Fruit fly (Drosophila melanogaster) whole organism, embryonic: ENCODE results near the gene Gclm.

ENCODE experiments used
- Awh ChIP-seq: fragments of 200-800 bp; sonication (Bioruptor generic); IDR thresholded peaks from 2 replicates; pipeline ENCODE4, ENCODE4 v1.3.6; 2022; ENCODE audit warnings: missing biosample characterization, missing genetic modification characterization
- BtbVII ChIP-seq: fragments of 200-800 bp; sonication (Bioruptor generic); optimal IDR thresholded peaks from 3 replicates; lab custom pipeline; 2017; ENCODE audit warnings: missing biosample characterization, mild to moderate bottlenecking, missing genetic modification characterization
- CG10147 ChIP-seq: fragments of 200-800 bp; sonication (Bioruptor generic); optimal IDR thresholded peaks from 2 replicates; lab custom pipeline; 2019; ENCODE audit warnings: missing biosample characterization, mild to moderate bottlenecking, missing genetic modification characterization, moderate library complexity
- CG10543 ChIP-seq: fragments of 200-800 bp; sonication (Bioruptor generic); optimal IDR thresholded peaks from 3 replicates; lab custom pipeline; 2017; ENCODE audit warnings: missing biosample characterization, mild to moderate bottlenecking, missing genetic modification characterization, moderate library complexity
- CG10654 ChIP-seq: fragments of 200-800 bp; sonication (Bioruptor generic); optimal IDR thresholded peaks from 2 replicates; lab custom pipeline; 2016; ENCODE audit warnings: missing biosample characterization, missing genetic modification characterization
- CG11695 ChIP-seq: fragments of 200-800 bp; sonication (Bioruptor generic); IDR thresholded peaks from 3 replicates; pipeline ENCODE4 v1.3.6; 2022; ENCODE audit warnings: missing biosample characterization, missing genetic modification characterization
- CG13123 ChIP-seq: fragments of 200-800 bp; sonication (Bioruptor generic); optimal IDR thresholded peaks from 2 replicates; lab custom pipeline; 2016; ENCODE audit warnings: missing biosample characterization, missing genetic modification characterization
- CG13296 ChIP-seq: fragments of 200-800 bp; sonication (Bioruptor generic); optimal IDR thresholded peaks from 3 replicates; lab custom pipeline; 2018; ENCODE audit warnings: missing biosample characterization, mild to moderate bottlenecking, missing genetic modification characterization
- CG15269 ChIP-seq: fragments of 200-800 bp; sonication (Bioruptor generic); optimal IDR thresholded peaks from 2 replicates; lab custom pipeline; 2018; ENCODE audit warnings: missing biosample characterization, mild to moderate bottlenecking, missing genetic modification characterization, moderate library complexity
- CG17186 ChIP-seq: fragments of 200-800 bp; sonication (Bioruptor generic); optimal IDR thresholded peaks from 3 replicates; lab custom pipeline; 2017; ENCODE audit warnings: missing biosample characterization, missing genetic modification reagents, missing genetic modification characterization
- CG3407 ChIP-seq: fragments of 200-800 bp; sonication (Bioruptor generic); optimal IDR thresholded peaks from 2 replicates; lab custom pipeline; 2018; ENCODE audit warnings: missing biosample characterization, mild to moderate bottlenecking, missing genetic modification characterization
- CG3726 ChIP-seq: fragments of 200-800 bp; sonication (Bioruptor generic); IDR thresholded peaks from 3 replicates; pipeline ENCODE4, ENCODE4 v1.3.6; 2022; ENCODE audit warnings: missing biosample characterization, missing genetic modification characterization
- CG4282 ChIP-seq: fragments of 200-800 bp; sonication (Bioruptor generic); optimal IDR thresholded peaks from 2 replicates; lab custom pipeline; 2016; ENCODE audit warnings: missing biosample characterization, missing genetic modification characterization
- CG6854 ChIP-seq: fragments of 200-800 bp; sonication (Bioruptor generic); optimal IDR thresholded peaks from 3 replicates; lab custom pipeline; 2017; ENCODE audit warnings: missing biosample characterization, mild to moderate bottlenecking, missing genetic modification characterization
- CG7271 ChIP-seq: fragments of 200-800 bp; sonication (Bioruptor generic); optimal IDR thresholded peaks from 2 replicates; lab custom pipeline; 2018; ENCODE audit warnings: missing biosample characterization, mild to moderate bottlenecking, missing genetic modification characterization, moderate library complexity
- CG7357 ChIP-seq: fragments of 200-800 bp; sonication (Bioruptor generic); IDR thresholded peaks from 3 replicates; pipeline ENCODE4 v1.3.6; 2022; ENCODE audit warnings: missing biosample characterization, missing genetic modification characterization
- CG8478 ChIP-seq: fragments of >200 bp; optimal IDR thresholded peaks from 2 replicates; lab custom pipeline; 2018
- CG9817 ChIP-seq: fragments of 200-800 bp; sonication (Bioruptor generic); optimal IDR thresholded peaks from 2 replicates; lab custom pipeline; 2018; ENCODE audit warnings: missing biosample characterization, mild to moderate bottlenecking, missing genetic modification characterization, moderate library complexity
- Dad ChIP-seq: fragments of 200-800 bp; sonication (Bioruptor generic); optimal IDR thresholded peaks from 3 replicates; lab custom pipeline; 2016; ENCODE audit warnings: missing biosample characterization, missing genetic modification characterization
- Deaf1 ChIP-seq: fragments of 200-800 bp; optimal IDR thresholded peaks from 3 replicates; lab custom pipeline; 2019; ENCODE audit warnings: missing biosample characterization, mild to moderate bottlenecking, missing genetic modification characterization, moderate library complexity
- HmgD ChIP-seq: fragments of 200-800 bp; sonication (Bioruptor generic); optimal IDR thresholded peaks from 3 replicates; lab custom pipeline; 2016; ENCODE audit warnings: missing biosample characterization, missing genetic modification characterization
- Myb ChIP-seq: fragments of 200-800 bp; sonication (Bioruptor generic); optimal IDR thresholded peaks from 2 replicates; lab custom pipeline; 2016; ENCODE audit warnings: missing biosample characterization, missing genetic modification characterization
- Nf-YA ChIP-seq: fragments of 200-800 bp; sonication (Bioruptor generic); IDR thresholded peaks from 2 replicates; pipeline ENCODE4 v1.3.6; 2022; ENCODE audit warnings: missing biosample characterization, missing genetic modification characterization
- PHDP ChIP-seq: fragments of 200-800 bp; sonication (Bioruptor generic); optimal IDR thresholded peaks from 3 replicates; lab custom pipeline; 2018; ENCODE audit warnings: missing biosample characterization, mild to moderate bottlenecking, missing genetic modification characterization, moderate library complexity
- Sox102F ChIP-seq: fragments of 200-800 bp; sonication (Bioruptor generic); optimal IDR thresholded peaks from 2 replicates; lab custom pipeline; 2018; ENCODE audit warnings: missing biosample characterization, mild to moderate bottlenecking, missing genetic modification characterization, moderate library complexity
- Stat92E ChIP-seq, 3 experiments: fragments of >200 bp in 2 of 3; fragments of 200-800 bp in 1 of 3; sonication (Bioruptor generic) in 1 of 3; optimal IDR thresholded peaks; 2 replicates each; lab custom pipeline; 2017 to 2019; ENCODE audit warnings: missing biosample characterization in 3 of 3, missing genetic modification characterization in 3 of 3, mild to moderate bottlenecking in 1 of 3, moderate library complexity in 1 of 3
- Usf ChIP-seq: fragments of 200-800 bp; sonication (Bioruptor generic); optimal IDR thresholded peaks from 2 replicates; lab custom pipeline; 2017; ENCODE audit warnings: missing genotype, missing biosample characterization, missing genetic modification characterization
- bcd ChIP-seq: fragments of 200-800 bp; sonication (Bioruptor generic); optimal IDR thresholded peaks from 2 replicates; lab custom pipeline; 2017; ENCODE audit warnings: missing biosample characterization, mild to moderate bottlenecking, missing genetic modification characterization
- btn ChIP-seq: fragments of 200-800 bp; sonication (Bioruptor generic); optimal IDR thresholded peaks from 2 replicates; lab custom pipeline; 2016; ENCODE audit warnings: missing biosample characterization, missing genetic modification characterization
- chinmo ChIP-seq: fragments of 200-800 bp; sonication (Bioruptor generic); IDR thresholded peaks from 4 replicates; pipeline ENCODE4 v1.3.6; 2022; ENCODE audit warnings: missing biosample characterization, missing genetic modification characterization; ENCODE audit not compliant: partially characterized antibody
- dm ChIP-seq: fragments of 200-800 bp; sonication (Bioruptor generic); optimal IDR thresholded peaks from 3 replicates; lab custom pipeline; 2016; ENCODE audit warnings: missing biosample characterization, missing genetic modification characterization
- fd3F ChIP-seq: fragments of 200-800 bp; sonication (Bioruptor generic); optimal IDR thresholded peaks from 2 replicates; lab custom pipeline; 2018; ENCODE audit warnings: missing biosample characterization, mild to moderate bottlenecking, missing genetic modification characterization, moderate library complexity
- fru ChIP-seq: fragments of >200 bp; optimal IDR thresholded peaks from 2 replicates; lab custom pipeline; 2017
- gro ChIP-seq: fragments of 200-800 bp; sonication (Bioruptor generic); optimal IDR thresholded peaks from 2 replicates; lab custom pipeline; 2016; ENCODE audit warnings: missing biosample characterization, missing genetic modification characterization
- gsb ChIP-seq: fragments of 200-800 bp; sonication (Bioruptor generic); IDR thresholded peaks from 2 replicates; pipeline ENCODE4 v1.3.6; 2022; ENCODE audit warnings: missing biosample characterization, missing genetic modification characterization
- insv ChIP-seq, 2 experiments: fragments of 200-800 bp; sonication (Bioruptor generic); optimal IDR thresholded peaks; 3 replicates each; lab custom pipeline; 2016 to 2018; ENCODE audit warnings: missing biosample characterization in 2 of 2, missing genetic modification characterization in 2 of 2
- jigr1 ChIP-seq: fragments of 200-800 bp; sonication (Bioruptor generic); IDR thresholded peaks from 3 replicates; pipeline ENCODE4 v1.3.6; 2022; ENCODE audit warnings: missing biosample characterization, missing genetic modification characterization
- kah ChIP-seq: fragments of 200-800 bp; sonication (Bioruptor generic); optimal IDR thresholded peaks from 2 replicates; lab custom pipeline; 2018; ENCODE audit warnings: missing biosample characterization, mild to moderate bottlenecking, missing genetic modification characterization
- lbe ChIP-seq: fragments of 200-800 bp; sonication (Bioruptor generic); optimal IDR thresholded peaks from 2 replicates; lab custom pipeline; 2016; ENCODE audit warnings: missing biosample characterization, mild to moderate bottlenecking, missing genetic modification characterization
- nerfin-1 ChIP-seq: fragments of 200-800 bp; sonication (Bioruptor generic); optimal IDR thresholded peaks from 3 replicates; lab custom pipeline; 2019; ENCODE audit warnings: missing biosample characterization, mild to moderate bottlenecking, missing genetic modification characterization, moderate library complexity
- nom ChIP-seq: fragments of 200-800 bp; sonication (Bioruptor generic); optimal IDR thresholded peaks from 2 replicates; lab custom pipeline; 2017; ENCODE audit warnings: missing biosample characterization, missing genetic modification characterization, mild to moderate bottlenecking, moderate library complexity, missing genetic modification reagents
- pita ChIP-seq: fragments of 200-800 bp; sonication (Bioruptor generic); optimal IDR thresholded peaks from 2 replicates; lab custom pipeline; 2017; ENCODE audit warnings: missing biosample characterization, mild to moderate bottlenecking, missing genetic modification characterization
- pnt ChIP-seq: fragments of 200-800 bp; sonication (Bioruptor generic); optimal IDR thresholded peaks from 3 replicates; lab custom pipeline; 2016; ENCODE audit warnings: missing biosample characterization, missing genetic modification characterization
- salm ChIP-seq: fragments of 200-800 bp; sonication (Bioruptor generic); optimal IDR thresholded peaks from 2 replicates; lab custom pipeline; 2018; ENCODE audit warnings: missing biosample characterization, mild to moderate bottlenecking, missing genetic modification characterization
- sc ChIP-seq, 3 experiments: fragments of >200 bp in 2 of 3; fragments of 200-800 bp in 1 of 3; sonication (Bioruptor generic) in 1 of 3; optimal IDR thresholded peaks; 2 replicates in 2 of 3; 3 replicates in 1 of 3; lab custom pipeline; 2017; ENCODE audit warnings: mild to moderate bottlenecking in 1 of 3, missing biosample characterization in 1 of 3, missing genetic modification characterization in 1 of 3, missing genetic modification reagents in 1 of 3
- sens-2 ChIP-seq: fragments of 200-800 bp; sonication (Bioruptor generic); IDR thresholded peaks from 2 replicates; pipeline ENCODE4 v1.3.6; 2022; ENCODE audit warnings: missing biosample characterization, missing genetic modification characterization
- seq ChIP-seq: fragments of 200-800 bp; sonication (Bioruptor generic); IDR thresholded peaks from 2 replicates; pipeline ENCODE4 v1.3.6; 2022; ENCODE audit warnings: missing biosample characterization, missing genetic modification characterization
- usp ChIP-seq: fragments of >200 bp; optimal IDR thresholded peaks from 2 replicates; lab custom pipeline; 2017; ENCODE audit warnings: missing biosample characterization, missing genetic modification characterization
- zen ChIP-seq: fragments of 200-800 bp; sonication (Bioruptor generic); optimal IDR thresholded peaks from 3 replicates; lab custom pipeline; 2018; ENCODE audit warnings: missing biosample characterization, mild to moderate bottlenecking, missing genetic modification characterization, moderate library complexity
- zen2 ChIP-seq: fragments of 200-800 bp; sonication (Bioruptor generic); IDR thresholded peaks from 3 replicates; pipeline ENCODE4 v1.3.6; 2022; ENCODE audit warnings: missing biosample characterization, missing genetic modification characterization; ENCODE audit not compliant: partially characterized antibody

Gclm gene

dm6 chr3R:22686336-22686874 lies at the start of gene Gclm, which contains the start of gene CG17625 (continued):
- TF ChIP-seq PHDP (tag; lab: Kevin White, UChicago) (peak; percentile 50), sc (optimal IDR thresholded peaks at IDR 0.05; lab: Kevin White, UChicago) (no peak), sc (GFP tag; optimal IDR thresholded peaks at IDR 0.05; lab: Kevin White, UChicago) (no peak), Stat92E (GFP tag; optimal IDR thresholded peaks at IDR 0.05; lab: Kevin White, UChicago) (peak in 1 of 3 experiments; percentile 72), CG10543 (GFP tag; lab: Kevin White, UChicago) (peak; percentile 31), CG13123 (GFP tag; lab: Kevin White, UChicago) (no peak), salm (tag; lab: Kevin White, UChicago) (no peak), CG6854 (GFP tag; lab: Kevin White, UChicago) (peak; percentile 59), CG10147 (GFP tag; lab: Kevin White, UChicago) (peak; percentile 27), HmgD (GFP tag; lab: Kevin White, UChicago) (peak; percentile 25), CG10654 (GFP tag; lab: Kevin White, UChicago) (peak; percentile 22), lbe (GFP tag; lab: Kevin White, UChicago) (peak; percentile 24), Myb (peak; percentile 89), sens-2 (no peak), nerfin-1 (peak; percentile 37), CG13296 (GFP tag; lab: Kevin White, UChicago) (peak; percentile 76), pita (GFP tag; lab: Kevin White, UChicago) (no peak), nom (GFP tag; lab: Kevin White, UChicago) (no peak), CG7271 (no peak), Deaf1 (tag; lab: Kevin White, UChicago) (peak; percentile 46), CG8478 (no peak), btn (GFP tag; lab: Kevin White, UChicago) (no peak), CG17186 (GFP tag; lab: Kevin White, UChicago) (peak; percentile 34), Usf (GFP tag; lab: Kevin White, UChicago) (no peak), CG11695 (no peak), CG9817 (tag; lab: Kevin White, UChicago) (peak; percentile 55), seq (GFP tag; lab: Robert Waterston, UW) (no peak), dm (GFP tag; lab: Kevin White, UChicago) (peak; percentile 73), usp (GFP tag; lab: Kevin White, UChicago) (no peak), zen2 (peak; percentile 65), CG15269 (peak; percentile 60), BtbVII (GFP tag; lab: Kevin White, UChicago) (peak; percentile 39), fru (lab: Kevin White, UChicago) (no peak), CG3726 (GFP tag; lab: Robert Waterston, UW) (no peak), CG3407 (GFP tag; lab: Kevin White, UChicago) (no peak), Nf-YA (GFP tag; lab: Robert Waterston, UW) (no peak), chinmo (GFP tag; lab: Robert Waterston, UW) (peak; percentile 79; the same call in 1 of the 4 replicates), gsb (0 out of 2 replicates have a peak, but pooled peaks have one; percentile 32), zen (peak; percentile 15), CG4282 (GFP tag; lab: Kevin White, UChicago) (no peak), insv (GFP tag; optimal IDR thresholded peaks at IDR 0.05; lab: Kevin White, UChicago) (no peak), pnt (GFP tag; lab: Kevin White, UChicago) (no peak), gro (GFP tag; lab: Kevin White, UChicago) (peak; percentile 57), Awh (peak; percentile 41; the same call in 1 of the 2 replicates), CG7357 (no peak), Sox102F (GFP tag; lab: Kevin White, UChicago) (peak; percentile 44), jigr1 (GFP tag; lab: Robert Waterston, UW) (peak; percentile 37; the same call in 1 of the 3 replicates), Dad (GFP tag; lab: Kevin White, UChicago) (peak; percentile 29), kah (GFP tag; lab: Kevin White, UChicago) (peak; percentile 57), fd3F (peak; percentile 26), bcd (GFP tag; lab: Kevin White, UChicago) (peak; percentile 4)
